Worm (Caenorhabditis elegans) whole organism, late embryonic: Measurements from ENCODE around the gene fbxa-18.

ENCODE experiments used
- C38D4.7 ChIP-seq: fragments of 200-800 bp; sonication (Bioruptor generic); optimal IDR thresholded peaks from 2 replicates; lab custom pipeline; 2018; ENCODE audit warnings: mild to moderate bottlenecking, missing genetic modification characterization, moderate library complexity, missing compliant biosample characterization
- K02D7.2 ChIP-seq: sonication (generic microtip); optimal IDR thresholded peaks from 2 replicates; lab custom pipeline; 2017; ENCODE audit warnings: mild to moderate bottlenecking, missing genetic modification characterization, missing compliant biosample characterization
- K09A11.1 ChIP-seq: sonication (generic microtip); optimal IDR thresholded peaks from 2 replicates; lab custom pipeline; 2017; ENCODE audit warnings: antibody characterized with exemption, mild to moderate bottlenecking, missing genetic modification characterization, missing compliant biosample characterization; ENCODE audit not compliant: insufficient read depth
- T23F11.4 ChIP-seq: fragments of 200-800 bp; sonication (Bioruptor generic); optimal IDR thresholded peaks from 2 replicates; lab custom pipeline; 2018; ENCODE audit warnings: mild to moderate bottlenecking, missing genetic modification characterization, missing compliant biosample characterization
- ceh-14 ChIP-seq: sonication (generic microtip); optimal IDR thresholded peaks from 2 replicates; lab custom pipeline; 2016; ENCODE audit warnings: missing genotype, missing genetic modification characterization, missing compliant biosample characterization
- ceh-19 ChIP-seq: fragments of 200-800 bp; sonication (Bioruptor generic); optimal IDR thresholded peaks from 2 replicates; lab custom pipeline; 2018; ENCODE audit warnings: mild to moderate bottlenecking, missing genetic modification characterization, missing compliant biosample characterization
- ceh-22 ChIP-seq: sonication (generic microtip); optimal IDR thresholded peaks from 2 replicates; lab custom pipeline; 2017; ENCODE audit warnings: missing biosample characterization, missing genetic modification characterization
- ceh-34 ChIP-seq: sonication (generic microtip); optimal IDR thresholded peaks from 2 replicates; lab custom pipeline; 2016; ENCODE audit warnings: mild to moderate bottlenecking, missing genetic modification characterization, missing compliant biosample characterization
- ceh-45 ChIP-seq: fragments of 200-800 bp; sonication (Bioruptor generic); IDR thresholded peaks from 2 replicates; pipeline ENCODE4 v1.3.6; 2022; ENCODE audit warnings: missing genetic modification reagents, missing genetic modification characterization, missing compliant biosample characterization
- ceh-6 ChIP-seq: fragments of 200-800 bp; sonication (Bioruptor generic); optimal IDR thresholded peaks from 2 replicates; lab custom pipeline; 2018; ENCODE audit warnings: mild to moderate bottlenecking, missing genetic modification characterization, missing compliant biosample characterization
- dmd-4 ChIP-seq: sonication (generic microtip); optimal IDR thresholded peaks from 2 replicates; lab custom pipeline; 2016; ENCODE audit warnings: borderline replicate concordance, missing genetic modification characterization, missing compliant biosample characterization
- elt-2 ChIP-seq: sonication (generic microtip); optimal IDR thresholded peaks from 2 replicates; lab custom pipeline; 2016; ENCODE audit warnings: missing genetic modification reagents, missing genetic modification characterization, missing compliant biosample characterization
- ets-4 ChIP-seq: sonication (generic microtip); optimal IDR thresholded peaks from 2 replicates; lab custom pipeline; 2016; ENCODE audit warnings: missing genetic modification characterization, missing compliant biosample characterization
- fkh-6 ChIP-seq: sonication (generic microtip); optimal IDR thresholded peaks from 2 replicates; lab custom pipeline; 2016; ENCODE audit warnings: missing genetic modification characterization, missing compliant biosample characterization
- gmeb-2 ChIP-seq: sonication (generic microtip); optimal IDR thresholded peaks from 2 replicates; lab custom pipeline; 2016; ENCODE audit warnings: missing genetic modification characterization, inconsistent platforms, missing compliant biosample characterization
- hlh-13 ChIP-seq: fragments of 200-800 bp; sonication (Bioruptor generic); optimal IDR thresholded peaks from 2 replicates; lab custom pipeline; 2018; ENCODE audit warnings: mild to moderate bottlenecking, missing genetic modification characterization, missing compliant biosample characterization
- hlh-30 ChIP-seq: sonication (generic microtip); optimal IDR thresholded peaks from 2 replicates; lab custom pipeline; 2017; ENCODE audit warnings: antibody characterized with exemption, missing genetic modification characterization, missing compliant biosample characterization; ENCODE audit not compliant: insufficient read depth
- hlh-8 ChIP-seq: sonication (generic microtip); optimal IDR thresholded peaks from 2 replicates; lab custom pipeline; 2016; ENCODE audit warnings: missing genotype, missing genetic modification characterization, missing compliant biosample characterization
- madf-2 ChIP-seq: sonication (generic microtip); optimal IDR thresholded peaks from 2 replicates; lab custom pipeline; 2017; ENCODE audit warnings: missing genetic modification characterization, missing compliant biosample characterization
- mec-3 ChIP-seq: sonication (generic microtip); optimal IDR thresholded peaks from 2 replicates; lab custom pipeline; 2016; ENCODE audit warnings: borderline replicate concordance, missing genetic modification characterization, missing compliant biosample characterization
- nhr-232 ChIP-seq: sonication (generic microtip); optimal IDR thresholded peaks from 2 replicates; lab custom pipeline; 2016; ENCODE audit warnings: missing genetic modification characterization, missing compliant biosample characterization
- npax-4 ChIP-seq: sonication (generic microtip); optimal IDR thresholded peaks from 2 replicates; lab custom pipeline; 2016; ENCODE audit warnings: missing genetic modification characterization, missing compliant biosample characterization
- odd-2 ChIP-seq: sonication (generic microtip); optimal IDR thresholded peaks from 2 replicates; lab custom pipeline; 2017; ENCODE audit warnings: antibody characterized with exemption, mild to moderate bottlenecking, missing genetic modification characterization, missing compliant biosample characterization
- pag-3 ChIP-seq: sonication (generic microtip); optimal IDR thresholded peaks from 2 replicates; lab custom pipeline; 2016; ENCODE audit warnings: missing compliant biosample characterization, missing genetic modification characterization, borderline replicate concordance
- pax-1 ChIP-seq: fragments of 150-350 bp; optimal IDR thresholded peaks from 2 replicates; lab custom pipeline; 2014; ENCODE audit warnings: missing biosample characterization, missing genetic modification characterization
- pha-2 ChIP-seq: sonication (generic microtip); optimal IDR thresholded peaks from 2 replicates; lab custom pipeline; 2017; ENCODE audit warnings: mild to moderate bottlenecking, missing genetic modification characterization, missing compliant biosample characterization
- pha-4 ChIP-seq: fragments of 150-350 bp; optimal IDR thresholded peaks from 2 replicates; lab custom pipeline; 2018; ENCODE audit warnings: missing biosample characterization, missing genetic modification reagents, missing genetic modification characterization
- pros-1 ChIP-seq: fragments of 150-350 bp; optimal IDR thresholded peaks from 2 replicates; lab custom pipeline; 2014; ENCODE audit warnings: missing biosample characterization, missing genetic modification reagents, missing genetic modification characterization
- ref-2 ChIP-seq: sonication (generic microtip); optimal IDR thresholded peaks from 2 replicates; lab custom pipeline; 2016; ENCODE audit warnings: missing genetic modification characterization, missing compliant biosample characterization
- sdc-2 ChIP-seq: sonication (generic microtip); optimal IDR thresholded peaks from 2 replicates; lab custom pipeline; 2016; ENCODE audit warnings: missing genotype, missing genetic modification characterization, missing compliant biosample characterization
- sox-2 ChIP-seq: fragments of 200-800 bp; sonication (Bioruptor generic); IDR thresholded peaks from 2 replicates; pipeline ENCODE4 v1.3.6; 2022; ENCODE audit warnings: missing genetic modification reagents, missing genetic modification characterization, missing compliant biosample characterization
- sox-4 ChIP-seq: sonication (generic microtip); optimal IDR thresholded peaks from 2 replicates; lab custom pipeline; 2017; ENCODE audit warnings: mild to moderate bottlenecking, missing genetic modification characterization, inconsistent platforms, missing compliant biosample characterization
- syd-9 ChIP-seq: sonication (generic microtip); optimal IDR thresholded peaks from 2 replicates; lab custom pipeline; 2016; ENCODE audit warnings: mild to moderate bottlenecking, missing genetic modification characterization, moderate library complexity, missing compliant biosample characterization
- tbx-7 ChIP-seq: sonication (generic microtip); optimal IDR thresholded peaks from 2 replicates; lab custom pipeline; 2016; ENCODE audit warnings: missing genotype, missing genetic modification characterization, missing compliant biosample characterization
- unc-3 ChIP-seq, 2 experiments: fragments of 200-800 bp in 1 of 2; sonication (Bioruptor generic) in 1 of 2; sonication (generic microtip) in 1 of 2; conservative IDR thresholded peaks in 1 of 2; optimal IDR thresholded peaks in 1 of 2; 2 replicates each; pipeline versions ENCODE4 v1.3.6 to Lab custom; 2016 to 2022; ENCODE audit warnings: missing compliant biosample characterization in 2 of 2, missing genetic modification characterization in 2 of 2, missing genetic modification reagents in 1 of 2
- unc-55 ChIP-seq: sonication (generic microtip); optimal IDR thresholded peaks from 2 replicates; lab custom pipeline; 2017; ENCODE audit warnings: missing biosample characterization, missing genetic modification reagents, missing genetic modification characterization
- unc-86 ChIP-seq: sonication (generic microtip); optimal IDR thresholded peaks from 2 replicates; lab custom pipeline; 2016; ENCODE audit warnings: missing genetic modification characterization, missing compliant biosample characterization
- zip-5 ChIP-seq: sonication (generic microtip); optimal IDR thresholded peaks from 2 replicates; lab custom pipeline; 2016; ENCODE audit warnings: missing genetic modification characterization, missing compliant biosample characterization

Gene fbxa-18

DNA sequence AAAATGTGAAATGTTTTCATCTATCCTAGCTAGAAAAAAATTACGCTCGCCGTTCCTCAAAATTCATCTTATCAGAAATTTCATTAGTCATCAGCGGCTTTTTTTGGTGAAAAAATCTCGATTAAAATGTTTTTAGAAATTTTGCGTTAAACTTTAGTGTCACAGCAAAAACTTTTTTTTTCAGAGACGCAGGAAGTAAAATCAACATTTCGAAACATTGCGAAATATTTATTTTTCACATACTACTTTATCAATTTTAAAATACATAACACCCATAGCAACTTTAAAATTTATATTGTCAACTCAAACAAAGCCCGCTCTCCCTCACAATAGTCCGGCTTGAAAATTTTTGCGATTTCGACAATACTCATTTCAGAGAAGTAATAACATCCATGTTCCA is 10.3 kb upstream of the fbxa-18 start:
- no peak for TF ChIP-seq T23F11.4
- no peak for TF ChIP-seq odd-2 (tag; lab: Kevin White, UChicago)
- TF ChIP-seq pax-1 (tag; lab: Kevin White, UChicago), result no peak
- TF ChIP-seq ceh-45, result no peak
- TF ChIP-seq ets-4 (tag; lab: Kevin White, UChicago), result no peak
- no peak for TF ChIP-seq hlh-30 (tag; lab: Kevin White, UChicago)
- TF ChIP-seq ceh-6 (GFP tag; lab: Kevin White, UChicago), result no peak
- no peak for TF ChIP-seq ceh-19 (GFP tag; lab: Kevin White, UChicago)
- no peak for TF ChIP-seq K09A11.1 (tag; lab: Kevin White, UChicago)
- no peak for TF ChIP-seq elt-2 (tag; lab: Kevin White, UChicago)
- TF ChIP-seq ceh-22, result no peak
- TF ChIP-seq pros-1 (tag; lab: Kevin White, UChicago), result no peak
- TF ChIP-seq K02D7.2 (tag; lab: Kevin White, UChicago), result no peak
- no peak for TF ChIP-seq nhr-232 (tag; lab: Kevin White, UChicago)

DNA sequence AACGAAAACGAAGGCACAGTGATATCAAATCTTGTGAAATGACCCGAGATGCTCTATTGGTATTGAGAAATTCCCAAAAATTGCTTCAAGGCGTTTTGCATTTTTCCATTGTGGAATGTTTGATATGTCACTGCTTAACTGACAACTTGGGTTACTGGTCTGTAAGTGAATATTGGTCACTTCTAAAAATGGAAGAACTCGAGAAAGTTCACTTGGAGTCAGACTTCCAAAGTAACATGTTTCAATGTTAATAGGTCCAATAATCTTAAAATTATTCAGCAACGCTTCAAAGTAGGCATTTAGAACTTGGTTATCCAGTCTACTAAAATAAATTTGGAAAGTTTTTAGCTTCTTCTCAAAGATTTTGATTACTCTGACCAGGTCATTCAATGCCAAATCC is 9.8 kb upstream of the fbxa-18 start, which contains the start of gene fbxa-144:
TSS of gene fbxa-144 (minus strand) at position 101 of the 400 bp plus-strand sequence.
- TF ChIP-seq unc-3 (GFP tag; conservative IDR thresholded peaks at IDR 0.05; lab: Robert Waterston, UW), result no peak
- no peak for TF ChIP-seq unc-3 (tag; optimal IDR thresholded peaks at IDR 0.05; lab: Kevin White, UChicago)
- TF ChIP-seq C38D4.7 (GFP tag; lab: Kevin White, UChicago), result no peak
- TF ChIP-seq hlh-8 (tag; lab: Kevin White, UChicago), result no peak
- TF ChIP-seq ceh-6 (GFP tag; lab: Kevin White, UChicago), result no peak
- TF ChIP-seq gmeb-2, result no peak
- no peak for TF ChIP-seq syd-9 (tag; lab: Kevin White, UChicago)
- no peak for TF ChIP-seq sox-4 (tag; lab: Kevin White, UChicago)
- TF ChIP-seq sox-2 (GFP tag; lab: Robert Waterston, UW), result no peak
- no peak for TF ChIP-seq ceh-14 (tag; lab: Kevin White, UChicago)
- no peak for TF ChIP-seq hlh-30 (tag; lab: Kevin White, UChicago)
- no peak for TF ChIP-seq zip-5 (tag; lab: Kevin White, UChicago)
- TF ChIP-seq ceh-45, result no peak
- TF ChIP-seq elt-2 (tag; lab: Kevin White, UChicago), result no peak
- no peak for TF ChIP-seq pag-3
- no peak for TF ChIP-seq madf-2 (tag; lab: Kevin White, UChicago)
- TF ChIP-seq odd-2 (tag; lab: Kevin White, UChicago), result no peak
- TF ChIP-seq mec-3 (tag; lab: Kevin White, UChicago), result no peak
- no peak for TF ChIP-seq hlh-13 (GFP tag; lab: Kevin White, UChicago)
- TF ChIP-seq sdc-2 (tag; lab: Kevin White, UChicago), result no peak

- no peak for TF ChIP-seq fkh-6 (tag; lab: Kevin White, UChicago)
- no peak for TF ChIP-seq T23F11.4
- TF ChIP-seq pha-4 (tag; lab: Kevin White, UChicago), result no peak
- TF ChIP-seq ref-2 (tag; lab: Kevin White, UChicago), result no peak
- TF ChIP-seq, all 69 proteins: peak for 0
Observed at ce11 chrV:16137043-16137442, 5.4 kb upstream of the fbxa-18 start, which contains the start of gene F44G3.7. Gene F44G3.7 (minus strand): TSS chrV:16137143.

DNA sequence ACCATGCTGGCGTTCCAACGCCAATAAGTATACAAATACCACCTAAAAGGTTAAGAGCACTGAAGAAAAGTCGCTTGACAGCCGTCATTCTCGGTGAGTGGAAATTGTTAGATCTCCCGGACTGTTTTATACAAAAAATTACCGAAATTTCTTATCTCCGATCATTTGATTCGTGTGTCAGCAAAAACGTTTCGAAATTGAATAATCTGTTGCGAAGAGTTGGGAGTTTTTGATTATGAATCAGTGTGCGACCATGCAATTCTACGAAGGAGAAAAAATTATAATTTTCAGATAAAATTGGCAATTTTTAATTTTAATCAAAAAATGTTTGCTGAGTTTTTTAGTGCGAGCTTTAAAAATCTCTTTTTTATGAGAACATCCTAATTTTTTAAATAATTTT is 2.9 kb upstream of the fbxa-18 start, which contains the start of gene clc-11:
TSS of gene clc-11 (minus strand) at position 101 of the 400 bp plus-strand sequence.
- TF ChIP-seq odd-2 (tag; lab: Kevin White, UChicago), result no peak
- TF ChIP-seq syd-9 (tag; lab: Kevin White, UChicago), result no peak
- TF ChIP-seq C38D4.7 (GFP tag; lab: Kevin White, UChicago), result no peak
- TF ChIP-seq ceh-34 (tag; lab: Kevin White, UChicago), result no peak
- TF ChIP-seq unc-86 (tag; lab: Kevin White, UChicago), result no peak
- no peak for TF ChIP-seq dmd-4 (tag; lab: Kevin White, UChicago)
- no peak for TF ChIP-seq sdc-2 (tag; lab: Kevin White, UChicago)
- no peak for TF ChIP-seq npax-4 (tag; lab: Kevin White, UChicago)
- TF ChIP-seq pha-2 (tag; lab: Kevin White, UChicago), result no peak
- no peak for TF ChIP-seq pros-1 (tag; lab: Kevin White, UChicago)
- TF ChIP-seq hlh-13 (GFP tag; lab: Kevin White, UChicago), result no peak
- TF ChIP-seq sox-4 (tag; lab: Kevin White, UChicago), result no peak
- TF ChIP-seq K09A11.1 (tag; lab: Kevin White, UChicago), result no peak
- no peak for TF ChIP-seq mec-3 (tag; lab: Kevin White, UChicago)
- TF ChIP-seq unc-55 (GFP tag; lab: Kevin White, UChicago), result no peak
- TF ChIP-seq tbx-7 (tag; lab: Kevin White, UChicago), result no peak
